Fruit fly (Drosophila melanogaster): ENCODE measurements around the gene CG43057.

dm6 chr2L:8210468-8210867 is 33.3 kb downstream of the CG43057 start:
- TF ChIP-seq CG11695 (GFP tag; IDR thresholded peaks at IDR 0.05) = no peak
- no peak for TF ChIP-seq CG14860 (GFP tag; IDR thresholded peaks at IDR 0.05; ENCODE audit: partially characterized antibody)
- no peak for TF ChIP-seq lmd (GFP tag; IDR thresholded peaks at IDR 0.05)
- no peak for TF ChIP-seq Scr (GFP tag; IDR thresholded peaks at IDR 0.05; ENCODE audit: partially characterized antibody)

Data from whole organism, embryonic.